Fruit fly (Drosophila melanogaster): Measurements from ENCODE around the gene CG31897.

Gene CG31897

dm6 chr2L:8466643-8467042 lies 24.4 kb downstream of the CG31897 start, which contains the start of gene dachs:
TSS of gene dachs (plus strand) at chr2L:8466817.
- TF ChIP-seq CG10348 (GFP tag; IDR thresholded peaks at IDR 0.05): no peak
- TF ChIP-seq CG4496 (GFP tag; IDR thresholded peaks at IDR 0.05): no peak

dm6 chr2L:8468929-8469681 lies 26.9 kb downstream of the CG31897 start:
- peak; percentile 21 for TF ChIP-seq Pif1A (GFP tag; optimal IDR thresholded peaks at IDR 0.05)
- TF ChIP-seq Snoo (tag; optimal IDR thresholded peaks at IDR 0.05): peak; percentile 8
- no peak for TF ChIP-seq fd96Ca (GFP tag; IDR thresholded peaks at IDR 0.05)
- peak; percentile 41 for TF ChIP-seq CG8159 (tag; optimal IDR thresholded peaks at IDR 0.05)
- TF ChIP-seq CG17806 (tag; optimal IDR thresholded peaks at IDR 0.05): no peak
- TF ChIP-seq CG32121 (GFP tag; IDR thresholded peaks at IDR 0.05): no peak
- no peak for TF ChIP-seq CG34367 (tag; optimal IDR thresholded peaks at IDR 0.05)
- peak; percentile 13 for TF ChIP-seq gl (tag; optimal IDR thresholded peaks at IDR 0.05)
- TF ChIP-seq EcR (GFP tag; optimal IDR thresholded peaks at IDR 0.05): no peak
- TF ChIP-seq rn (GFP tag; IDR thresholded peaks at IDR 0.05): no peak
- TF ChIP-seq CG14655 (GFP tag; optimal IDR thresholded peaks at IDR 0.05): peak; percentile 59
- TF ChIP-seq CG4496 (GFP tag; IDR thresholded peaks at IDR 0.05): no peak
- peak; percentile 15 for TF ChIP-seq CG15710 (tag; optimal IDR thresholded peaks at IDR 0.05)
- peak; percentile 49 for TF ChIP-seq CG8301 (tag; optimal IDR thresholded peaks at IDR 0.05)

dm6 chr2L:8471667-8472066 lies 29.4 kb downstream of the CG31897 start:
- TF ChIP-seq CG15710 (tag; optimal IDR thresholded peaks at IDR 0.05): peak; percentile 71
- TF ChIP-seq CG10348 (GFP tag; IDR thresholded peaks at IDR 0.05): no peak
- TF ChIP-seq CG14655 (GFP tag; optimal IDR thresholded peaks at IDR 0.05): peak; percentile 86
- peak; percentile 69 for TF ChIP-seq CG17806 (tag; optimal IDR thresholded peaks at IDR 0.05)
- peak; percentile 31 for TF ChIP-seq Snoo (tag; optimal IDR thresholded peaks at IDR 0.05)
- no peak for TF ChIP-seq CG13204 (GFP tag; optimal IDR thresholded peaks at IDR 0.05)
- TF ChIP-seq rn (GFP tag; IDR thresholded peaks at IDR 0.05): no peak
- peak; percentile 70 for TF ChIP-seq D1 (tag; optimal IDR thresholded peaks at IDR 0.05)
- no peak for TF ChIP-seq fd96Ca (GFP tag; IDR thresholded peaks at IDR 0.05)
- TF ChIP-seq EcR (GFP tag; optimal IDR thresholded peaks at IDR 0.05): peak; percentile 3
- TF ChIP-seq CG9948 (tag; optimal IDR thresholded peaks at IDR 0.05): peak; percentile 84
- peak; percentile 62 for TF ChIP-seq Pif1A (GFP tag; optimal IDR thresholded peaks at IDR 0.05)
- TF ChIP-seq CG12605 (GFP tag; IDR thresholded peaks at IDR 0.05): 0 out of 2 replicates have a peak, but pooled peaks have one; percentile 20
- TF ChIP-seq gl (tag; optimal IDR thresholded peaks at IDR 0.05): no peak
- TF ChIP-seq Ets98B (GFP tag; IDR thresholded peaks at IDR 0.05): no peak
- peak; percentile 76 for TF ChIP-seq CG8159 (tag; optimal IDR thresholded peaks at IDR 0.05)
- TF ChIP-seq CG34367 (tag; optimal IDR thresholded peaks at IDR 0.05): peak; percentile 66
- peak; percentile 36 for TF ChIP-seq Pif1B (GFP tag; optimal IDR thresholded peaks at IDR 0.05)
- TF ChIP-seq CG4496 (GFP tag; IDR thresholded peaks at IDR 0.05): 0 out of 3 replicates have a peak, but pooled peaks have one; percentile 33
- TF ChIP-seq CG32121 (GFP tag; IDR thresholded peaks at IDR 0.05): peak; percentile 52; the same call in 1 of the 2 replicates
- TF ChIP-seq CG8301 (tag; optimal IDR thresholded peaks at IDR 0.05): peak; percentile 85

dm6 chr2L:8473448-8473847 lies 31.2 kb downstream of the CG31897 start:
- TF ChIP-seq D1 (tag; optimal IDR thresholded peaks at IDR 0.05) (peak; percentile 51), CG8301 (tag; optimal IDR thresholded peaks at IDR 0.05) (peak; percentile 77), CG9948 (tag; optimal IDR thresholded peaks at IDR 0.05) (peak; percentile 80), CG15710 (tag; optimal IDR thresholded peaks at IDR 0.05) (peak; percentile 79), rn (GFP tag; IDR thresholded peaks at IDR 0.05) (peak; percentile 45; the same call in 1 of the 2 replicates), EcR (GFP tag; optimal IDR thresholded peaks at IDR 0.05) (peak; percentile 32), CG10348 (GFP tag; IDR thresholded peaks at IDR 0.05) (no peak), Pif1A (GFP tag; optimal IDR thresholded peaks at IDR 0.05) (peak; percentile 76), CG34367 (tag; optimal IDR thresholded peaks at IDR 0.05) (peak; percentile 64), fd96Ca (GFP tag; IDR thresholded peaks at IDR 0.05) (peak; percentile 73), CG13204 (GFP tag; optimal IDR thresholded peaks at IDR 0.05) (peak; percentile 75), CG17806 (tag; optimal IDR thresholded peaks at IDR 0.05) (peak; percentile 88), Ets98B (GFP tag; IDR thresholded peaks at IDR 0.05) (peak; percentile 74), Snoo (tag; optimal IDR thresholded peaks at IDR 0.05) (peak; percentile 73), gl (tag; optimal IDR thresholded peaks at IDR 0.05) (peak; percentile 65), CG14655 (GFP tag; optimal IDR thresholded peaks at IDR 0.05) (peak; percentile 82), CG8159 (tag; optimal IDR thresholded peaks at IDR 0.05) (peak; percentile 88), Pif1B (GFP tag; optimal IDR thresholded peaks at IDR 0.05) (peak; percentile 80), CG4496 (GFP tag; IDR thresholded peaks at IDR 0.05) (peak; percentile 81), CG12605 (GFP tag; IDR thresholded peaks at IDR 0.05) (peak; percentile 56), CG32121 (GFP tag; IDR thresholded peaks at IDR 0.05) (peak; percentile 30; the same call in 1 of the 2 replicates)

dm6 chr2L:8477049-8477448 lies 34.8 kb downstream of the CG31897 start, which contains the start of gene CheA29a:
TSS of gene CheA29a (plus strand) at chr2L:8477349.
- no peak for TF ChIP-seq rn (GFP tag; IDR thresholded peaks at IDR 0.05)
- TF ChIP-seq CG15710 (tag; optimal IDR thresholded peaks at IDR 0.05): no peak
- TF ChIP-seq CG32121 (GFP tag; IDR thresholded peaks at IDR 0.05): no peak
- TF ChIP-seq CG4496 (GFP tag; IDR thresholded peaks at IDR 0.05): no peak
- no peak for TF ChIP-seq fd96Ca (GFP tag; IDR thresholded peaks at IDR 0.05)
- TF ChIP-seq CG12605 (GFP tag; IDR thresholded peaks at IDR 0.05): no peak
- no peak for TF ChIP-seq gl (tag; optimal IDR thresholded peaks at IDR 0.05)
- no peak for TF ChIP-seq CG8301 (tag; optimal IDR thresholded peaks at IDR 0.05)
- no peak for TF ChIP-seq Snoo (tag; optimal IDR thresholded peaks at IDR 0.05)
- TF ChIP-seq CG13204 (GFP tag; optimal IDR thresholded peaks at IDR 0.05): no peak
- TF ChIP-seq CG17806 (tag; optimal IDR thresholded peaks at IDR 0.05): no peak
- TF ChIP-seq CG14655 (GFP tag; optimal IDR thresholded peaks at IDR 0.05): no peak
- TF ChIP-seq CG10348 (GFP tag; IDR thresholded peaks at IDR 0.05): no peak
- no peak for TF ChIP-seq EcR (GFP tag; optimal IDR thresholded peaks at IDR 0.05)
- TF ChIP-seq Pif1A (GFP tag; optimal IDR thresholded peaks at IDR 0.05): no peak
- TF ChIP-seq CG8159 (tag; optimal IDR thresholded peaks at IDR 0.05): no peak
- TF ChIP-seq CG9948 (tag; optimal IDR thresholded peaks at IDR 0.05): no peak
